Fruit fly (Drosophila melanogaster) whole organism, pupa: Measurements from ENCODE around the gene CG15459.

Source experiments
- CG10348 ChIP-seq: fragments of 200-800 bp; sonication (Bioruptor generic); IDR thresholded peaks from 2 replicates; pipeline ENCODE4 v1.3.6; 2022; ENCODE audit warnings: missing biosample characterization, missing genetic modification characterization
- CG14655 ChIP-seq: fragments of 200-800 bp; sonication (Bioruptor generic); optimal IDR thresholded peaks from 3 replicates; lab custom pipeline; 2017; ENCODE audit warnings: mild to moderate bottlenecking, missing biosample characterization, missing genetic modification reagents, missing genetic modification characterization
- CG15710 ChIP-seq: fragments of 200-800 bp; sonication (Bioruptor generic); optimal IDR thresholded peaks from 2 replicates; lab custom pipeline; 2018; ENCODE audit warnings: missing biosample characterization, mild to moderate bottlenecking, missing genetic modification characterization, moderate library complexity
- CG17806 ChIP-seq: fragments of 200-800 bp; sonication (Bioruptor generic); optimal IDR thresholded peaks from 2 replicates; lab custom pipeline; 2018; ENCODE audit warnings: missing biosample characterization, mild to moderate bottlenecking, missing genetic modification characterization, moderate library complexity
- CG34367 ChIP-seq: fragments of 200-800 bp; sonication (Bioruptor generic); optimal IDR thresholded peaks from 2 replicates; lab custom pipeline; 2018; ENCODE audit warnings: missing biosample characterization, mild to moderate bottlenecking, missing genetic modification characterization
- CG8159 ChIP-seq: fragments of 200-800 bp; sonication (Bioruptor generic); optimal IDR thresholded peaks from 3 replicates; lab custom pipeline; 2018; ENCODE audit warnings: missing biosample characterization, mild to moderate bottlenecking, missing genetic modification characterization, moderate library complexity
- CG8301 ChIP-seq: fragments of 200-800 bp; sonication (Bioruptor generic); optimal IDR thresholded peaks from 2 replicates; lab custom pipeline; 2018; ENCODE audit warnings: missing biosample characterization, mild to moderate bottlenecking, missing genetic modification characterization
- CG9948 ChIP-seq: fragments of 200-800 bp; sonication (Bioruptor generic); optimal IDR thresholded peaks from 2 replicates; lab custom pipeline; 2018; ENCODE audit warnings: missing biosample characterization, mild to moderate bottlenecking, missing genetic modification characterization, moderate library complexity
- EcR ChIP-seq: fragments of 200-800 bp; sonication (Bioruptor generic); optimal IDR thresholded peaks from 3 replicates; lab custom pipeline; 2019; ENCODE audit warnings: missing biosample characterization, missing genetic modification characterization, mild to moderate bottlenecking, moderate library complexity, missing genetic modification reagents
- Ets98B ChIP-seq: fragments of 200-800 bp; sonication (Bioruptor generic); IDR thresholded peaks from 2 replicates; pipeline ENCODE4 v1.3.6; 2022; ENCODE audit warnings: missing biosample characterization, missing genetic modification characterization
- Pif1A ChIP-seq: fragments of 200-800 bp; sonication (Bioruptor generic); optimal IDR thresholded peaks from 3 replicates; lab custom pipeline; 2016; ENCODE audit warnings: missing biosample characterization, missing genetic modification characterization
- Snoo ChIP-seq: fragments of 200-800 bp; sonication (Bioruptor generic); optimal IDR thresholded peaks from 3 replicates; lab custom pipeline; 2017; ENCODE audit warnings: missing biosample characterization, mild to moderate bottlenecking, missing genetic modification characterization, inconsistent platforms
- fd96Ca ChIP-seq: fragments of 200-800 bp; sonication (Bioruptor generic); IDR thresholded peaks from 3 replicates; pipeline ENCODE4 v1.3.6; 2022; ENCODE audit warnings: missing biosample characterization, missing genetic modification characterization
- rn ChIP-seq: fragments of 200-800 bp; sonication (Bioruptor generic); IDR thresholded peaks from 2 replicates; pipeline ENCODE4 v1.3.6; 2022; ENCODE audit warnings: missing biosample characterization, missing genetic modification characterization

dm6 chrX:20418864-20419263 lies 5.5 kb upstream of the CG15459 start, which contains the start of gene Obp19c:
- no peak for TF ChIP-seq EcR (GFP tag; lab: Kevin White, UChicago)
- no peak for TF ChIP-seq CG15710 (tag; lab: Kevin White, UChicago)
- TF ChIP-seq rn (GFP tag; lab: Robert Waterston, UW) = no peak
- TF ChIP-seq Snoo (tag; lab: Kevin White, UChicago) = no peak
- no peak for TF ChIP-seq CG14655 (GFP tag; lab: Kevin White, UChicago)
- no peak for TF ChIP-seq fd96Ca
- TF ChIP-seq CG34367 = no peak
- TF ChIP-seq CG17806 (tag; lab: Kevin White, UChicago) = no peak
- TF ChIP-seq CG8159 (tag; lab: Kevin White, UChicago) = no peak
- no peak for TF ChIP-seq CG8301 (tag; lab: Kevin White, UChicago)
- no peak for TF ChIP-seq CG9948 (tag; lab: Kevin White, UChicago)
- TF ChIP-seq CG10348 (GFP tag; lab: Robert Waterston, UW) = no peak
- TF ChIP-seq Ets98B (GFP tag; lab: Robert Waterston, UW) = no peak
- TF ChIP-seq Pif1A (GFP tag; lab: Kevin White, UChicago) = no peak
